Worm (Caenorhabditis elegans) whole organism, early embryonic: ENCODE results near the gene ZK632.11.

ENCODE experiments used
- aly-1 ChIP-seq: sonication (generic microtip); optimal IDR thresholded peaks from 2 replicates; lab custom pipeline; 2016; ENCODE audit warnings: missing genetic modification characterization, missing compliant biosample characterization
- ceh-36 ChIP-seq: sonication (generic microtip); optimal IDR thresholded peaks from 2 replicates; lab custom pipeline; 2016; ENCODE audit warnings: missing genetic modification characterization, inconsistent platforms, missing compliant biosample characterization
- tbx-37 ChIP-seq: fragments of 200-800 bp; sonication (Bioruptor generic); conservative IDR thresholded peaks from 2 replicates; pipeline ENCODE4 v1.3.6; 2022; ENCODE audit warnings: missing genetic modification reagents, missing genetic modification characterization, missing compliant biosample characterization
- tra-4 ChIP-seq: sonication (generic microtip); optimal IDR thresholded peaks from 2 replicates; lab custom pipeline; 2017; ENCODE audit warnings: missing genetic modification characterization, missing compliant biosample characterization

DNA sequence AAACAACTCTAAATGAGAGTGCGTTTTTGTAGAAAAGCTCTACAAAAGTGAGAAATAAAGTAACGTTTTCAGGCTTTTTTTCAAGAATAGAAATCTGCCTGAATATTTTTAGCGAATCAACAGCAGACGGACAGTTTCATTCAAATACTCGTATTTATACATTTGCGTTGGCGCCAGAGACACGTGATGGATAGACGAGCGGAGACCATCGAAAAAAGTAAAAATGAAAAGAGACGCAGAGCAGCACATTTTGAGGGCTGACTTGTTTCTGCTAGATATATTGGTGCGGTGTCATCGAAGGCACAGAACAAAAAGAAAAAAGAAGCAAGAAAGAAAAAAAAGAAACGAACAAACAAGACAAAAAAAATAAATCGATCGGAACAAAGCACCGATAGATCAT is 1.7 kb upstream of the ZK632.11 start:
- TF ChIP-seq tra-4 (tag; lab: Kevin White, UChicago): no peak
- TF ChIP-seq tbx-37 (GFP tag; lab: Robert Waterston, UW): no peak
- no peak for TF ChIP-seq aly-1 (tag; lab: Kevin White, UChicago)
- TF ChIP-seq ceh-36: no peak
